Worm (Caenorhabditis elegans) whole organism, L4/young adult: ENCODE data around the gene arp-11.

ENCODE experiments used
- W03F9.2 ChIP-seq: fragments of 150-350 bp; optimal IDR thresholded peaks from 2 replicates; lab custom pipeline; 2014; ENCODE audit warnings: missing biosample characterization, missing genetic modification characterization
- dao-5 ChIP-seq: sonication (generic microtip); optimal IDR thresholded peaks from 2 replicates; lab custom pipeline; 2016; ENCODE audit warnings: missing genotype, missing genetic modification characterization, moderate library complexity, missing compliant biosample characterization
- him-1 ChIP-seq: sonication (generic microtip); optimal IDR thresholded peaks from 2 replicates; lab custom pipeline; 2016; ENCODE audit warnings: missing genotype, missing genetic modification reagents, missing genetic modification characterization, missing compliant biosample characterization

ce11 chrIV:7924975-7925828, 23.1 kb upstream of the arp-11 start:
- TF ChIP-seq him-1 (tag; lab: Kevin White, UChicago) (no peak), W03F9.2 (tag; lab: Kevin White, UChicago) (no peak), dao-5 (tag; lab: Kevin White, UChicago) (no peak)
